Fruit fly (Drosophila melanogaster) whole organism, embryonic: ENCODE data around the gene msn.

ENCODE experiments used
- Atf6 ChIP-seq: fragments of 200-800 bp; sonication (Bioruptor generic); IDR thresholded peaks from 2 replicates; pipeline ENCODE4 v1.3.6; 2022; ENCODE audit warnings: missing biosample characterization, missing genetic modification characterization
- Awh ChIP-seq: fragments of 200-800 bp; sonication (Bioruptor generic); IDR thresholded peaks from 2 replicates; pipeline ENCODE4, ENCODE4 v1.3.6; 2022; ENCODE audit warnings: missing biosample characterization, missing genetic modification characterization
- B-H1 ChIP-seq: fragments of 200-800 bp; sonication (Bioruptor generic); IDR thresholded peaks from 3 replicates; pipeline ENCODE4 v1.3.6; 2022; ENCODE audit warnings: missing biosample characterization, missing genetic modification characterization
- BtbVII ChIP-seq: fragments of 200-800 bp; sonication (Bioruptor generic); optimal IDR thresholded peaks from 3 replicates; lab custom pipeline; 2017; ENCODE audit warnings: missing biosample characterization, mild to moderate bottlenecking, missing genetic modification characterization
- CG10147 ChIP-seq: fragments of 200-800 bp; sonication (Bioruptor generic); optimal IDR thresholded peaks from 2 replicates; lab custom pipeline; 2019; ENCODE audit warnings: missing biosample characterization, mild to moderate bottlenecking, missing genetic modification characterization, moderate library complexity
- CG10267 ChIP-seq: fragments of 200-800 bp; sonication (Bioruptor generic); optimal IDR thresholded peaks from 2 replicates; lab custom pipeline; 2018; ENCODE audit warnings: missing biosample characterization, mild to moderate bottlenecking, missing genetic modification characterization, moderate library complexity
- CG10366 ChIP-seq: fragments of 200-800 bp; sonication (Bioruptor generic); IDR thresholded peaks from 2 replicates; pipeline ENCODE4 v1.3.6; 2022; ENCODE audit warnings: missing biosample characterization, missing genetic modification characterization
- CG11695 ChIP-seq: fragments of 200-800 bp; sonication (Bioruptor generic); IDR thresholded peaks from 3 replicates; pipeline ENCODE4 v1.3.6; 2022; ENCODE audit warnings: missing biosample characterization, missing genetic modification characterization
- CG12071 ChIP-seq: fragments of 200-800 bp; sonication (Bioruptor generic); optimal IDR thresholded peaks from 3 replicates; lab custom pipeline; 2018; ENCODE audit warnings: missing biosample characterization, mild to moderate bottlenecking, missing genetic modification characterization
- CG12391 ChIP-seq: fragments of 200-800 bp; sonication (Bioruptor generic); optimal IDR thresholded peaks from 3 replicates; lab custom pipeline; 2018; ENCODE audit warnings: missing biosample characterization, mild to moderate bottlenecking, missing genetic modification characterization, moderate library complexity
- CG12744 ChIP-seq: fragments of 200-800 bp; sonication (Bioruptor generic); optimal IDR thresholded peaks from 2 replicates; lab custom pipeline; 2016; ENCODE audit warnings: missing biosample characterization, missing genetic modification characterization
- CG14441 ChIP-seq: fragments of 200-800 bp; sonication (Bioruptor generic); IDR thresholded peaks from 2 replicates; pipeline ENCODE4 v1.3.6; 2022; ENCODE audit warnings: missing biosample characterization, missing genetic modification characterization
- CG14667 ChIP-seq: fragments of 200-800 bp; sonication (Bioruptor generic); IDR thresholded peaks from 2 replicates; pipeline ENCODE4 v1.3.6; 2022; ENCODE audit warnings: missing biosample characterization, missing genetic modification characterization
- CG15601 ChIP-seq: fragments of 200-800 bp; sonication (Bioruptor generic); optimal IDR thresholded peaks from 3 replicates; lab custom pipeline; 2019; ENCODE audit warnings: missing biosample characterization, mild to moderate bottlenecking, missing genetic modification characterization, moderate library complexity
- CG17359 ChIP-seq: fragments of 200-800 bp; sonication (Bioruptor generic); optimal IDR thresholded peaks from 3 replicates; lab custom pipeline; 2018; ENCODE audit warnings: missing biosample characterization, mild to moderate bottlenecking, missing genetic modification characterization, moderate library complexity
- CG17829 ChIP-seq: fragments of 200-800 bp; optimal IDR thresholded peaks from 2 replicates; lab custom pipeline; 2019; ENCODE audit warnings: missing biosample characterization, mild to moderate bottlenecking, missing genetic modification characterization, moderate library complexity
- CG2202 ChIP-seq: fragments of 200-800 bp; sonication (Bioruptor generic); optimal IDR thresholded peaks from 2 replicates; lab custom pipeline; 2018; ENCODE audit warnings: missing biosample characterization, mild to moderate bottlenecking, missing genetic modification characterization
- CG32772 ChIP-seq: fragments of 200-800 bp; sonication (Bioruptor generic); IDR thresholded peaks from 2 replicates; pipeline ENCODE4 v1.3.6; 2022; ENCODE audit warnings: missing biosample characterization, missing genetic modification characterization
- CG3281 ChIP-seq: fragments of 200-800 bp; sonication (Bioruptor generic); optimal IDR thresholded peaks from 3 replicates; lab custom pipeline; 2017; ENCODE audit warnings: missing biosample characterization, mild to moderate bottlenecking, missing genetic modification characterization
- CG4424 ChIP-seq: fragments of 200-800 bp; sonication (Bioruptor generic); optimal IDR thresholded peaks from 3 replicates; lab custom pipeline; 2016; ENCODE audit warnings: missing biosample characterization, missing genetic modification characterization
- CG6765 ChIP-seq: fragments of 200-800 bp; sonication (Bioruptor generic); optimal IDR thresholded peaks from 3 replicates; lab custom pipeline; 2017; ENCODE audit warnings: missing biosample characterization, mild to moderate bottlenecking, missing genetic modification characterization
- CG8924 ChIP-seq: fragments of 200-800 bp; optimal IDR thresholded peaks from 3 replicates; lab custom pipeline; 2019; ENCODE audit warnings: missing biosample characterization, mild to moderate bottlenecking, missing genetic modification characterization, moderate library complexity
- Camta ChIP-seq: fragments of 200-800 bp; sonication (Bioruptor generic); optimal IDR thresholded peaks from 2 replicates; lab custom pipeline; 2016; ENCODE audit warnings: missing biosample characterization, missing genetic modification characterization
- CoRest ChIP-seq: fragments of 200-800 bp; sonication (Bioruptor generic); optimal IDR thresholded peaks from 3 replicates; lab custom pipeline; 2018; ENCODE audit warnings: missing biosample characterization, mild to moderate bottlenecking, missing genetic modification characterization, moderate library complexity
- D ChIP-seq, 2 experiments: fragments of 200-800 bp in 1 of 2; fragments of >200 bp in 1 of 2; sonication (Bioruptor generic) in 1 of 2; optimal IDR thresholded peaks; 2 replicates in 1 of 2; 3 replicates in 1 of 2; lab custom pipeline; 2017; ENCODE audit warnings: mild to moderate bottlenecking in 1 of 2, missing biosample characterization in 1 of 2, missing genetic modification characterization in 1 of 2, missing genetic modification reagents in 1 of 2
- Drgx ChIP-seq: fragments of 200-800 bp; sonication (Bioruptor generic); IDR thresholded peaks from 2 replicates; pipeline ENCODE4 v1.3.6; 2022; ENCODE audit warnings: missing biosample characterization, missing genetic modification characterization
- E2f2 ChIP-seq: fragments of 200-800 bp; sonication (Bioruptor generic); IDR thresholded peaks from 2 replicates; pipeline ENCODE4 v1.3.6; 2022; ENCODE audit warnings: missing biosample characterization, missing genetic modification characterization
- Hmr ChIP-seq: fragments of 200-800 bp; sonication (Bioruptor generic); optimal IDR thresholded peaks from 3 replicates; lab custom pipeline; 2017; ENCODE audit warnings: mild to moderate bottlenecking, missing biosample characterization, missing genetic modification reagents, missing genetic modification characterization
- MBD-R2 ChIP-seq: fragments of 200-800 bp; sonication (Bioruptor generic); IDR thresholded peaks from 2 replicates; pipeline ENCODE4 v1.3.6; 2022; ENCODE audit warnings: missing biosample characterization, missing genetic modification characterization
- Meics ChIP-seq: fragments of 200-800 bp; sonication (Bioruptor generic); optimal IDR thresholded peaks from 2 replicates; lab custom pipeline; 2017; ENCODE audit warnings: missing biosample characterization, mild to moderate bottlenecking, missing genetic modification characterization
- PHDP ChIP-seq: fragments of 200-800 bp; sonication (Bioruptor generic); optimal IDR thresholded peaks from 3 replicates; lab custom pipeline; 2018; ENCODE audit warnings: missing biosample characterization, mild to moderate bottlenecking, missing genetic modification characterization, moderate library complexity
- Ptx1 ChIP-seq: fragments of 200-800 bp; sonication (Bioruptor generic); IDR thresholded peaks from 2 replicates; pipeline ENCODE4 v1.3.6; 2022; ENCODE audit warnings: missing biosample characterization, missing genetic modification characterization
- Spps ChIP-seq: fragments of 200-800 bp; sonication (Bioruptor generic); optimal IDR thresholded peaks from 2 replicates; lab custom pipeline; 2018; ENCODE audit warnings: missing biosample characterization, mild to moderate bottlenecking, missing genetic modification characterization
- Sry-β ChIP-seq: fragments of 200-800 bp; sonication (Bioruptor generic); optimal IDR thresholded peaks from 2 replicates; lab custom pipeline; 2018; ENCODE audit warnings: missing biosample characterization, mild to moderate bottlenecking, missing genetic modification characterization, moderate library complexity
- az2 ChIP-seq: fragments of 200-800 bp; sonication (Bioruptor generic); optimal IDR thresholded peaks from 3 replicates; lab custom pipeline; 2016; ENCODE audit warnings: missing biosample characterization, missing genetic modification characterization
- chif ChIP-seq, 2 experiments: fragments of 200-800 bp; sonication (Bioruptor generic); optimal IDR thresholded peaks; 3 replicates each; lab custom pipeline; 2016; ENCODE audit warnings: missing biosample characterization in 2 of 2, missing genetic modification characterization in 2 of 2
- dysf ChIP-seq: fragments of 200-800 bp; sonication (Bioruptor generic); IDR thresholded peaks from 3 replicates; pipeline ENCODE4 v1.3.6; 2022; ENCODE audit warnings: missing biosample characterization, missing genetic modification characterization
- esg ChIP-seq: fragments of 200-800 bp; sonication (Bioruptor generic); conservative IDR thresholded peaks from 2 replicates; pipeline ENCODE4 v1.3.6; 2022; ENCODE audit warnings: missing biosample characterization, missing genetic modification characterization
- exex ChIP-seq: fragments of 200-800 bp; sonication (Bioruptor generic); optimal IDR thresholded peaks from 4 replicates; lab custom pipeline; 2018; ENCODE audit warnings: missing biosample characterization, mild to moderate bottlenecking, missing genetic modification characterization, moderate library complexity
- fu2 ChIP-seq: fragments of 200-800 bp; sonication (Bioruptor generic); optimal IDR thresholded peaks from 2 replicates; lab custom pipeline; 2016; ENCODE audit warnings: missing biosample characterization, missing genetic modification characterization
- gfzf ChIP-seq: fragments of 200-800 bp; sonication (Bioruptor generic); optimal IDR thresholded peaks from 2 replicates; lab custom pipeline; 2016; ENCODE audit warnings: missing biosample characterization, mild to moderate bottlenecking, missing genetic modification characterization, moderate library complexity
- jigr1 ChIP-seq: fragments of 200-800 bp; sonication (Bioruptor generic); IDR thresholded peaks from 3 replicates; pipeline ENCODE4 v1.3.6; 2022; ENCODE audit warnings: missing biosample characterization, missing genetic modification characterization
- prd ChIP-seq, 3 experiments: fragments of >200 bp in 2 of 3; fragments of 200-800 bp in 1 of 3; sonication (Bioruptor generic) in 1 of 3; optimal IDR thresholded peaks in 2 of 3; IDR thresholded peaks in 1 of 3; 2 replicates in 2 of 3; 3 replicates in 1 of 3; pipeline versions ENCODE4 v1.3.6 to Lab custom; 2017 to 2022; ENCODE audit warnings: missing biosample characterization in 1 of 3, missing genetic modification characterization in 1 of 3
- salm ChIP-seq: fragments of 200-800 bp; sonication (Bioruptor generic); optimal IDR thresholded peaks from 2 replicates; lab custom pipeline; 2018; ENCODE audit warnings: missing biosample characterization, mild to moderate bottlenecking, missing genetic modification characterization
- scrt ChIP-seq: fragments of 200-800 bp; sonication (Bioruptor generic); optimal IDR thresholded peaks from 2 replicates; lab custom pipeline; 2018; ENCODE audit warnings: missing biosample characterization, mild to moderate bottlenecking, missing genetic modification characterization, moderate library complexity
- sens ChIP-seq: fragments of 200-800 bp; sonication (Bioruptor generic); peaks from one replicate; lab custom pipeline; 2016; ENCODE audit warnings: missing biosample characterization, missing genetic modification characterization
- slp2 ChIP-seq: fragments of 200-800 bp; sonication (Bioruptor generic); optimal IDR thresholded peaks from 2 replicates; lab custom pipeline; 2016; ENCODE audit warnings: missing biosample characterization, missing genetic modification characterization
- sug ChIP-seq: fragments of 200-800 bp; optimal IDR thresholded peaks from 2 replicates; lab custom pipeline; 2019; ENCODE audit warnings: missing biosample characterization, mild to moderate bottlenecking, missing genetic modification characterization, moderate library complexity
- twi ChIP-seq: fragments of 200-800 bp; optimal IDR thresholded peaks from 2 replicates; lab custom pipeline; 2019; ENCODE audit warnings: missing biosample characterization, mild to moderate bottlenecking, missing genetic modification characterization, moderate library complexity

msn gene

DNA sequence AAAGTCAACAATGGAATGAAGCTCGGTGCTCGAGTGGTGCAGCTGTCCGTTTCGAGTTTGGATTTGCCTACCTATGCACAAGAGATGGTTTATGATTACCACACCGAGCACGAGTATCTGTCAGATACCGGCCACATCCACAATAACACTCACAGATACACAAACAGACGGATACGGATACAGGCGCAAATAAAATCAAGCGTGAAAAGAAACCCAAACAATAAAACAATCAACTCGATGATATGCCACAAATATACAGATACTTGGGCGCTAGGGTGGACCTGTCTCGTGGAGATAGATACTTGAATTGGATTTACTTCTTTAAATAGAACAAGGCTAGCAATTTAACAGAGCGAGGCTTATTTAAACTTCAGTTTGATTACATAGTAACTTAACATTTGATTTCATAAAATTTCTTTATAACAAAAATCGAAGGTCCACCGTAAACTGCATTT lies 16.0 kb downstream of the msn start (continued):
- TF ChIP-seq CG3281 (GFP tag; lab: Kevin White, UChicago) (peak; percentile 12), scrt (GFP tag; lab: Kevin White, UChicago) (no peak), CG2202 (tag; lab: Kevin White, UChicago) (no peak), CoRest (tag; lab: Kevin White, UChicago) (peak; percentile 31), BtbVII (peak; percentile 27), exex (tag; lab: Kevin White, UChicago) (peak; percentile 8), sens (peak; percentile 86), CG17829 (tag; lab: Kevin White, UChicago) (peak; percentile 44), salm (tag; lab: Kevin White, UChicago) (peak; percentile 54), CG12071 (GFP tag; lab: Kevin White, UChicago) (peak; percentile 59), CG6765 (GFP tag; lab: Kevin White, UChicago) (no peak), prd (optimal IDR thresholded peaks at IDR 0.05; lab: Kevin White, UChicago) (no peak), prd (GFP tag; IDR thresholded peaks at IDR 0.05; lab: Robert Waterston, UW) (no peak), Atf6 (GFP tag; lab: Robert Waterston, UW) (peak; percentile 21; the same call in 1 of the 2 replicates), PHDP (tag; lab: Kevin White, UChicago) (peak; percentile 65), sug (tag; lab: Kevin White, UChicago) (peak; percentile 13), fu2 (GFP tag; lab: Kevin White, UChicago) (no peak), CG14667 (GFP tag; lab: Robert Waterston, UW) (no peak), CG15601 (tag; lab: Kevin White, UChicago) (peak; percentile 30), az2 (GFP tag; lab: Kevin White, UChicago) (peak; percentile 45), CG10267 (tag; lab: Kevin White, UChicago) (peak; percentile 34), esg (0 out of 2 replicates have a peak, but pooled peaks have one; percentile 22), CG8924 (tag; lab: Kevin White, UChicago) (peak; percentile 44), dysf (GFP tag; lab: Robert Waterston, UW) (peak; percentile 59; the same call in 1 of the 3 replicates), E2f2 (GFP tag; lab: Robert Waterston, UW) (peak; percentile 38; the same call in 1 of the 2 replicates), CG14441 (GFP tag; lab: Robert Waterston, UW) (peak; percentile 13; the same call in 1 of the 2 replicates), CG10366 (GFP tag; lab: Robert Waterston, UW) (peak; percentile 30; the same call in 1 of the 2 replicates), Ptx1 (peak; percentile 48; the same call in 1 of the 2 replicates), Spps (tag; lab: Kevin White, UChicago) (peak; percentile 26), CG4424 (peak; percentile 50), B-H1 (GFP tag; lab: Robert Waterston, UW) (peak; percentile 42; the same call in 2 of the 3 replicates), MBD-R2 (GFP tag; lab: Robert Waterston, UW) (no peak), slp2 (peak; percentile 26), CG32772 (GFP tag; lab: Robert Waterston, UW) (no peak), Sry-β (GFP tag; lab: Kevin White, UChicago) (no peak), Hmr (GFP tag; lab: Kevin White, UChicago) (peak; percentile 29), Meics (GFP tag; lab: Kevin White, UChicago) (peak; percentile 32), D (optimal IDR thresholded peaks at IDR 0.05; lab: Kevin White, UChicago) (no peak), D (GFP tag; optimal IDR thresholded peaks at IDR 0.05; lab: Kevin White, UChicago) (peak; percentile 17), CG12744 (GFP tag; lab: Kevin White, UChicago) (peak; percentile 44), CG17359 (tag; lab: Kevin White, UChicago) (peak; percentile 71), Camta (GFP tag; lab: Kevin White, UChicago) (peak; percentile 16), Awh (GFP tag; lab: Robert Waterston, UW) (peak; percentile 56; the same call in 1 of the 2 replicates), CG12391 (tag; lab: Kevin White, UChicago) (peak; percentile 60), chif (GFP tag; optimal IDR thresholded peaks at IDR 0.05; lab: Kevin White, UChicago) (peak; percentile 29 to 41), Drgx (peak; percentile 82), CG10147 (GFP tag; lab: Kevin White, UChicago) (peak; percentile 33), gfzf (GFP tag; lab: Kevin White, UChicago) (no peak), CG11695 (GFP tag; lab: Robert Waterston, UW) (0 out of 3 replicates have a peak, but pooled peaks have one; percentile 45), twi (tag; lab: Kevin White, UChicago) (no peak), jigr1 (GFP tag; lab: Robert Waterston, UW) (no peak)
